Fruit fly (Drosophila melanogaster): ENCODE measurements around the gene CG12177.

The CG12177 gene

dm6 chrX:13680262-13680661 is at the start of gene CG12177:
Gene CG12177, minus strand, starts transcription at chrX:13680500.
- no peak for TF ChIP-seq usp (GFP tag; optimal IDR thresholded peaks at IDR 0.05)
- TF ChIP-seq pan (optimal IDR thresholded peaks at IDR 0.05), result no peak
- no peak for TF ChIP-seq Dll (optimal IDR thresholded peaks at IDR 0.05)
- TF ChIP-seq CG8478 (optimal IDR thresholded peaks at IDR 0.05), result no peak
- no peak for TF ChIP-seq psq (optimal IDR thresholded peaks at IDR 0.05)
- no peak for TF ChIP-seq EcR (GFP tag; optimal IDR thresholded peaks at IDR 0.05)

dm6 chrX:13721934-13722333 is 41.6 kb upstream of the CG12177 start, which contains the start of the genes Mrgn1 and mus101:
Gene Mrgn1, minus strand, starts transcription at chrX:13721977.
Gene mus101, plus strand, starts transcription at chrX:13722246.
- TF ChIP-seq EcR (GFP tag; optimal IDR thresholded peaks at IDR 0.05), result no peak
- TF ChIP-seq psq (optimal IDR thresholded peaks at IDR 0.05), result no peak
- TF ChIP-seq Dll (optimal IDR thresholded peaks at IDR 0.05), result no peak
- TF ChIP-seq usp (GFP tag; optimal IDR thresholded peaks at IDR 0.05), result no peak
- TF ChIP-seq pan (optimal IDR thresholded peaks at IDR 0.05), result no peak
- no peak for TF ChIP-seq CG8478 (optimal IDR thresholded peaks at IDR 0.05)

- TF ChIP-seq pan (optimal IDR thresholded peaks at IDR 0.05) (no peak), Dll (optimal IDR thresholded peaks at IDR 0.05) (no peak), EcR (GFP tag; optimal IDR thresholded peaks at IDR 0.05) (no peak), psq (optimal IDR thresholded peaks at IDR 0.05) (no peak), usp (GFP tag; optimal IDR thresholded peaks at IDR 0.05) (no peak), CG8478 (optimal IDR thresholded peaks at IDR 0.05) (no peak)
Measured at dm6 chrX:13717982-13718402, 37.7 kb upstream of the CG12177 start, which contains the start of gene Nadsyn. Gene Nadsyn, minus strand, starts transcription at chrX:13718285.

- TF ChIP-seq Dll (optimal IDR thresholded peaks at IDR 0.05) (no peak), pan (optimal IDR thresholded peaks at IDR 0.05) (no peak), EcR (GFP tag; optimal IDR thresholded peaks at IDR 0.05) (no peak), usp (GFP tag; optimal IDR thresholded peaks at IDR 0.05) (no peak), psq (optimal IDR thresholded peaks at IDR 0.05) (no peak), CG8478 (optimal IDR thresholded peaks at IDR 0.05) (no peak)
Measured at dm6 chrX:13699666-13700065, 19.4 kb upstream of the CG12177 start.

- TF ChIP-seq EcR (GFP tag; optimal IDR thresholded peaks at IDR 0.05) (no peak), psq (optimal IDR thresholded peaks at IDR 0.05) (no peak), Dll (optimal IDR thresholded peaks at IDR 0.05) (no peak), usp (GFP tag; optimal IDR thresholded peaks at IDR 0.05) (no peak), CG8478 (optimal IDR thresholded peaks at IDR 0.05) (no peak)
Measured at dm6 chrX:13698717-13699427, 18.6 kb upstream of the CG12177 start.

- TF ChIP-seq EcR (GFP tag; optimal IDR thresholded peaks at IDR 0.05) (no peak), psq (optimal IDR thresholded peaks at IDR 0.05) (no peak), Dll (optimal IDR thresholded peaks at IDR 0.05) (no peak), pan (optimal IDR thresholded peaks at IDR 0.05) (no peak), usp (GFP tag; optimal IDR thresholded peaks at IDR 0.05) (no peak), CG8478 (optimal IDR thresholded peaks at IDR 0.05) (no peak)
Measured at dm6 chrX:13691992-13692391, 11.7 kb upstream of the CG12177 start, which contains the start of gene Nna1. Gene Nna1, plus strand, starts transcription at chrX:13692292.

- TF ChIP-seq EcR (GFP tag; optimal IDR thresholded peaks at IDR 0.05) (no peak), psq (optimal IDR thresholded peaks at IDR 0.05) (no peak), CG8478 (optimal IDR thresholded peaks at IDR 0.05) (no peak), pan (optimal IDR thresholded peaks at IDR 0.05) (no peak), usp (GFP tag; optimal IDR thresholded peaks at IDR 0.05) (no peak), Dll (optimal IDR thresholded peaks at IDR 0.05) (no peak)
Measured at dm6 chrX:13682652-13683051, 2.4 kb upstream of the CG12177 start, which contains the start of gene CG11158. Gene CG11158, plus strand, starts transcription at chrX:13682952.

dm6 chrX:13681906-13682305 is 1.6 kb upstream of the CG12177 start:
- TF ChIP-seq psq (optimal IDR thresholded peaks at IDR 0.05), result no peak

dm6 chrX:13679565-13679964 is 735 bp downstream of the CG12177 start:
- TF ChIP-seq Dll (optimal IDR thresholded peaks at IDR 0.05), result no peak
- no peak for TF ChIP-seq usp (GFP tag; optimal IDR thresholded peaks at IDR 0.05)
- TF ChIP-seq EcR (GFP tag; optimal IDR thresholded peaks at IDR 0.05), result no peak
- TF ChIP-seq CG8478 (optimal IDR thresholded peaks at IDR 0.05), result no peak
- no peak for TF ChIP-seq psq (optimal IDR thresholded peaks at IDR 0.05)
- TF ChIP-seq pan (optimal IDR thresholded peaks at IDR 0.05), result no peak

dm6 chrX:13677970-13678490 is 2.3 kb downstream of the CG12177 start:
- TF ChIP-seq Dll (optimal IDR thresholded peaks at IDR 0.05) (no peak), pan (optimal IDR thresholded peaks at IDR 0.05) (no peak), usp (GFP tag; optimal IDR thresholded peaks at IDR 0.05) (no peak), EcR (GFP tag; optimal IDR thresholded peaks at IDR 0.05) (no peak)

- TF ChIP-seq psq (optimal IDR thresholded peaks at IDR 0.05) (no peak), pan (optimal IDR thresholded peaks at IDR 0.05) (no peak), usp (GFP tag; optimal IDR thresholded peaks at IDR 0.05) (no peak), EcR (GFP tag; optimal IDR thresholded peaks at IDR 0.05) (no peak), CG8478 (optimal IDR thresholded peaks at IDR 0.05) (no peak), Dll (optimal IDR thresholded peaks at IDR 0.05) (no peak)
Measured at dm6 chrX:13676458-13676944, 3.8 kb downstream of the CG12177 start, which contains the start of gene CG11162. Gene CG11162, plus strand, starts transcription at chrX:13676894.

dm6 chrX:13670329-13670847 is 9.9 kb downstream of the CG12177 start:
- TF ChIP-seq psq (optimal IDR thresholded peaks at IDR 0.05) (no peak), EcR (GFP tag; optimal IDR thresholded peaks at IDR 0.05) (no peak), pan (optimal IDR thresholded peaks at IDR 0.05) (no peak), usp (GFP tag; optimal IDR thresholded peaks at IDR 0.05) (no peak), CG8478 (optimal IDR thresholded peaks at IDR 0.05) (no peak), Dll (optimal IDR thresholded peaks at IDR 0.05) (no peak)

All from whole organism.